Worm (Caenorhabditis elegans): ENCODE measurements around the gene F59F5.7.

- TF ChIP-seq ztf-4 (tag; optimal IDR thresholded peaks at IDR 0.05), result no peak
- TF ChIP-seq nhr-77 (tag; optimal IDR thresholded peaks at IDR 0.05), result no peak
- no peak for TF ChIP-seq skn-1 (tag; optimal IDR thresholded peaks at IDR 0.05)
Measured at ce11 chrX:10524483-10524948, 34.8 kb upstream of the F59F5.7 start, which contains the start of the genes mboa-7 and git-1.

All from whole organism, L2 larva.